Fruit fly (Drosophila melanogaster): ENCODE data around the gene CG10958.

The CG10958 gene

dm6 chrX:8141353-8142066, 9.4 kb downstream of the CG10958 start (continued):
- 0 out of 3 replicates have a peak, but pooled peaks have one; percentile 24 for TF ChIP-seq row (GFP tag; IDR thresholded peaks at IDR 0.05)
- no peak for TF ChIP-seq CG12744 (GFP tag; optimal IDR thresholded peaks at IDR 0.05)
- TF ChIP-seq nom (GFP tag; optimal IDR thresholded peaks at IDR 0.05), result peak; percentile 43
- peak; percentile 27 for TF ChIP-seq chn (GFP tag; optimal IDR thresholded peaks at IDR 0.05)
- TF ChIP-seq Dad (GFP tag; optimal IDR thresholded peaks at IDR 0.05), result no peak
- TF ChIP-seq wek (GFP tag; optimal IDR thresholded peaks at IDR 0.05), result no peak
- no peak for TF ChIP-seq HHEX (GFP tag; optimal IDR thresholded peaks at IDR 0.05)
- TF ChIP-seq CG2116 (GFP tag; optimal IDR thresholded peaks at IDR 0.05), result no peak
- no peak for TF ChIP-seq sens-2 (GFP tag; IDR thresholded peaks at IDR 0.05)
- TF ChIP-seq da (GFP tag; optimal IDR thresholded peaks at IDR 0.05), result no peak
- no peak for TF ChIP-seq CG14667 (GFP tag; IDR thresholded peaks at IDR 0.05)
- TF ChIP-seq CG10979 (tag; optimal IDR thresholded peaks at IDR 0.05), result peak; percentile 3
- TF ChIP-seq Opbp (GFP tag; IDR thresholded peaks at IDR 0.05; ENCODE audit: partially characterized antibody), result 0 out of 3 replicates have a peak, but pooled peaks have one; percentile 39
- TF ChIP-seq CG14050 (GFP tag; IDR thresholded peaks at IDR 0.05), result no peak
- TF ChIP-seq CG32767 (GFP tag; IDR thresholded peaks at IDR 0.05), result peak; percentile 83
- TF ChIP-seq Dp (GFP tag; optimal IDR thresholded peaks at IDR 0.05), result no peak
- peak; percentile 25 for TF ChIP-seq CG8089 (GFP tag; optimal IDR thresholded peaks at IDR 0.05)
- no peak for TF ChIP-seq CG7372 (GFP tag; IDR thresholded peaks at IDR 0.05)
- TF ChIP-seq pita (GFP tag; optimal IDR thresholded peaks at IDR 0.05), result no peak
- TF ChIP-seq Hsf (GFP tag; optimal IDR thresholded peaks at IDR 0.05), result peak; percentile 27
- no peak for TF ChIP-seq gsb-n (tag; optimal IDR thresholded peaks at IDR 0.05)
- no peak for TF ChIP-seq Hey (tag; optimal IDR thresholded peaks at IDR 0.05)
- no peak for TF ChIP-seq Jarid2 (GFP tag; optimal IDR thresholded peaks at IDR 0.05)
- TF ChIP-seq grau (tag; optimal IDR thresholded peaks at IDR 0.05), result no peak
- TF ChIP-seq CG17385 (GFP tag; optimal IDR thresholded peaks at IDR 0.05), result no peak
- TF ChIP-seq CG4404 (GFP tag; IDR thresholded peaks at IDR 0.05), result no peak
- TF ChIP-seq jumu (GFP tag; optimal IDR thresholded peaks at IDR 0.05), result no peak
- no peak for TF ChIP-seq sisA (GFP tag; IDR thresholded peaks at IDR 0.05)
- no peak for TF ChIP-seq otp (GFP tag; IDR thresholded peaks at IDR 0.05)
- no peak for TF ChIP-seq eyg (GFP tag; optimal IDR thresholded peaks at IDR 0.05)
- peak; percentile 23 to 37 for TF ChIP-seq Hr51 (GFP tag; optimal IDR thresholded peaks at IDR 0.05)
- TF ChIP-seq CG13424 (tag; optimal IDR thresholded peaks at IDR 0.05), result no peak
- no peak for TF ChIP-seq Max (GFP tag; optimal IDR thresholded peaks at IDR 0.05)
- TF ChIP-seq crc (GFP tag; optimal IDR thresholded peaks at IDR 0.05), result peak; percentile 11
- TF ChIP-seq CG17829 (tag; optimal IDR thresholded peaks at IDR 0.05), result no peak
- TF ChIP-seq CG1233 (GFP tag; optimal IDR thresholded peaks at IDR 0.05), result no peak
- peak; percentile 24 for TF ChIP-seq Meics (GFP tag; optimal IDR thresholded peaks at IDR 0.05)
- TF ChIP-seq Ptx1 (GFP tag; IDR thresholded peaks at IDR 0.05), result no peak
- no peak for TF ChIP-seq lola (GFP tag; optimal IDR thresholded peaks at IDR 0.05)
- peak; percentile 92 for TF ChIP-seq sens (GFP tag)
- TF ChIP-seq tin (GFP tag; optimal IDR thresholded peaks at IDR 0.05), result no peak
- TF ChIP-seq CG14965 (GFP tag; optimal IDR thresholded peaks at IDR 0.05; ENCODE audit: borderline replicate concordance), result no peak
- no peak for TF ChIP-seq CG7745 (tag; optimal IDR thresholded peaks at IDR 0.05)
- no peak for TF ChIP-seq yki (optimal IDR thresholded peaks at IDR 0.05)
- TF ChIP-seq CG11398 (GFP tag; optimal IDR thresholded peaks at IDR 0.05), result no peak
- TF ChIP-seq Six4 (GFP tag; optimal IDR thresholded peaks at IDR 0.05), result no peak
- no peak for TF ChIP-seq Oaz (GFP tag; IDR thresholded peaks at IDR 0.05)
- TF ChIP-seq hkb (optimal IDR thresholded peaks at IDR 0.05), result no peak
- no peak for TF ChIP-seq hkb (GFP tag; IDR thresholded peaks at IDR 0.05)
- peak; percentile 12 for TF ChIP-seq Oli (tag; optimal IDR thresholded peaks at IDR 0.05)
- TF ChIP-seq CG12391 (tag; optimal IDR thresholded peaks at IDR 0.05), result no peak

Measured in whole organism, embryonic.